Worm (Caenorhabditis elegans): Measurements from ENCODE around the gene miro-1.

DNA sequence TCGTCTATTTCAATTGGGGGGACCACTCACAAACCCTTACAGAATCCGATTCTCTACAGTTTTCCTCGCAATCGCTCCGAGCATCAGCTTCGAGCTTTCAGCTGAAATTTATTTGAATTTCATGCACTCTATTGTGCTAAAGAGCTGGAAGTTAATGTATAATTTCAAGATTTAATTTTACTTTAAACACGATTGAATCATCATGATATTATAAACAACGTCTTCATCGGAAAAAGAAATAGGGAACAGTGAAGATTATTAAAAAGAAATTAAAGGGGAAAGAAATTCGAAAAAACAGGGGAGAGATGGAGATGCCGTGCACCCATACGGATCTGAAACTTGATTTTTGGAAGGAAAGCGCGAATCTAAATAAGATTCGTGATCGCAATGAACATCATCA, 28.6 kb upstream of the miro-1 start, which contains the start of gene hoe-1:
- TF ChIP-seq W03F9.2 (tag; optimal IDR thresholded peaks at IDR 0.05) (no peak), him-1 (tag; optimal IDR thresholded peaks at IDR 0.05) (no peak), dao-5 (tag; optimal IDR thresholded peaks at IDR 0.05) (no peak)
